Fruit fly (Drosophila melanogaster) whole organism, embryonic: ENCODE results near the gene CG7739.

ENCODE experiments used
- Atf6 ChIP-seq: fragments of 200-800 bp; sonication (Bioruptor generic); IDR thresholded peaks from 2 replicates; pipeline ENCODE4 v1.3.6; 2022; ENCODE audit warnings: missing biosample characterization, missing genetic modification characterization
- CG10209 ChIP-seq: fragments of 200-800 bp; sonication (Bioruptor generic); optimal IDR thresholded peaks from 3 replicates; lab custom pipeline; 2017; ENCODE audit warnings: missing biosample characterization, mild to moderate bottlenecking, missing genetic modification characterization, missing genetic modification reagents
- CG1024 ChIP-seq: fragments of 200-800 bp; sonication (Bioruptor generic); IDR thresholded peaks from 2 replicates; pipeline ENCODE4 v1.3.6; 2022; ENCODE audit warnings: missing biosample characterization, missing genetic modification characterization
- CG10431 ChIP-seq: fragments of 200-800 bp; sonication (Bioruptor generic); optimal IDR thresholded peaks from 3 replicates; lab custom pipeline; 2018; ENCODE audit warnings: missing biosample characterization, mild to moderate bottlenecking, missing genetic modification characterization
- CG10654 ChIP-seq: fragments of 200-800 bp; sonication (Bioruptor generic); optimal IDR thresholded peaks from 2 replicates; lab custom pipeline; 2016; ENCODE audit warnings: missing biosample characterization, missing genetic modification characterization
- CG11456 ChIP-seq: fragments of 200-800 bp; sonication (Bioruptor generic); IDR thresholded peaks from 3 replicates; pipeline ENCODE4 v1.3.6; 2022; ENCODE audit warnings: missing biosample characterization, missing genetic modification characterization
- CG11560 ChIP-seq: fragments of 200-800 bp; sonication (Bioruptor generic); IDR thresholded peaks from 3 replicates; pipeline ENCODE4 v1.3.6; 2022; ENCODE audit warnings: missing biosample characterization, missing genetic modification characterization
- CG12219 ChIP-seq: fragments of 200-800 bp; sonication (Bioruptor generic); optimal IDR thresholded peaks from 3 replicates; lab custom pipeline; 2018; ENCODE audit warnings: missing biosample characterization, mild to moderate bottlenecking, missing genetic modification characterization
- CG12391 ChIP-seq: fragments of 200-800 bp; sonication (Bioruptor generic); optimal IDR thresholded peaks from 3 replicates; lab custom pipeline; 2018; ENCODE audit warnings: missing biosample characterization, mild to moderate bottlenecking, missing genetic modification characterization, moderate library complexity
- CG14860 ChIP-seq: fragments of 200-800 bp; sonication (Bioruptor generic); IDR thresholded peaks from 3 replicates; pipeline ENCODE4 v1.3.6; 2022; ENCODE audit warnings: missing biosample characterization, missing genetic modification characterization; ENCODE audit not compliant: partially characterized antibody
- CG15479 ChIP-seq: fragments of 200-800 bp; sonication (Bioruptor generic); optimal IDR thresholded peaks from 3 replicates; lab custom pipeline; 2019; ENCODE audit warnings: missing biosample characterization, mild to moderate bottlenecking, missing genetic modification characterization, moderate library complexity
- CG2202 ChIP-seq: fragments of 200-800 bp; sonication (Bioruptor generic); optimal IDR thresholded peaks from 2 replicates; lab custom pipeline; 2018; ENCODE audit warnings: missing biosample characterization, mild to moderate bottlenecking, missing genetic modification characterization
- CG2889 ChIP-seq: fragments of 200-800 bp; sonication (Bioruptor generic); IDR thresholded peaks from 3 replicates; pipeline ENCODE4 v1.3.6; 2022; ENCODE audit warnings: missing biosample characterization, missing genetic modification characterization
- CG34422 ChIP-seq: fragments of 200-800 bp; sonication (Bioruptor generic); IDR thresholded peaks from 3 replicates; pipeline ENCODE4 v1.3.6; 2022; ENCODE audit warnings: missing biosample characterization, missing genetic modification characterization
- CG6175 ChIP-seq: fragments of 200-800 bp; sonication (Bioruptor generic); IDR thresholded peaks from 3 replicates; pipeline ENCODE4 v1.3.6; 2022; ENCODE audit warnings: missing biosample characterization, missing genetic modification characterization
- CG6654 ChIP-seq: fragments of 200-800 bp; sonication (Bioruptor generic); optimal IDR thresholded peaks from 2 replicates; lab custom pipeline; 2017; ENCODE audit warnings: missing biosample characterization, mild to moderate bottlenecking, missing genetic modification characterization
- CG7271 ChIP-seq: fragments of 200-800 bp; sonication (Bioruptor generic); optimal IDR thresholded peaks from 2 replicates; lab custom pipeline; 2018; ENCODE audit warnings: missing biosample characterization, mild to moderate bottlenecking, missing genetic modification characterization, moderate library complexity
- CG7928 ChIP-seq: fragments of 200-800 bp; sonication (Bioruptor generic); optimal IDR thresholded peaks from 2 replicates; lab custom pipeline; 2017; ENCODE audit warnings: missing biosample characterization, mild to moderate bottlenecking, missing genetic modification characterization
- Dbx ChIP-seq: fragments of 200-800 bp; sonication (Bioruptor generic); IDR thresholded peaks from 3 replicates; pipeline ENCODE4 v1.3.6; 2022; ENCODE audit warnings: missing biosample characterization, missing genetic modification characterization
- Dip3 ChIP-seq: fragments of 200-800 bp; sonication (Bioruptor generic); optimal IDR thresholded peaks from 3 replicates; lab custom pipeline; 2016; ENCODE audit warnings: missing biosample characterization, missing genetic modification characterization
- Hr39 ChIP-seq: fragments of >200 bp; optimal IDR thresholded peaks from 2 replicates; lab custom pipeline; 2017
- Hr78 ChIP-seq, 2 experiments: fragments of 200-800 bp in 1 of 2; fragments of >200 bp in 1 of 2; sonication (Bioruptor generic) in 1 of 2; optimal IDR thresholded peaks; 2 replicates each; lab custom pipeline; 2017 to 2019; ENCODE audit warnings: missing biosample characterization in 2 of 2, missing genetic modification characterization in 2 of 2, mild to moderate bottlenecking in 1 of 2, moderate library complexity in 1 of 2
- Hsf ChIP-seq: fragments of 200-800 bp; sonication (Bioruptor generic); optimal IDR thresholded peaks from 3 replicates; lab custom pipeline; 2016; ENCODE audit warnings: missing biosample characterization, missing genetic modification characterization
- Lpt ChIP-seq: fragments of >200 bp; optimal IDR thresholded peaks from 2 replicates; lab custom pipeline; 2018; ENCODE audit warnings: missing biosample characterization, missing genetic modification characterization
- MTF-1 ChIP-seq: fragments of 200-800 bp; sonication (Bioruptor generic); optimal IDR thresholded peaks from 2 replicates; lab custom pipeline; 2018; ENCODE audit warnings: missing biosample characterization, mild to moderate bottlenecking, missing genetic modification characterization, borderline replicate concordance
- Mad ChIP-seq: fragments of 200-800 bp; sonication (Bioruptor generic); optimal IDR thresholded peaks from 2 replicates; lab custom pipeline; 2016; ENCODE audit warnings: missing biosample characterization, missing genetic modification characterization
- Optix ChIP-seq: fragments of 200-800 bp; sonication (Bioruptor generic); IDR thresholded peaks from 3 replicates; pipeline ENCODE4 v1.3.6; 2022; ENCODE audit warnings: missing biosample characterization, missing genetic modification characterization
- Scr ChIP-seq: fragments of 200-800 bp; sonication (Bioruptor generic); IDR thresholded peaks from 2 replicates; pipeline ENCODE4 v1.3.6; 2022; ENCODE audit warnings: missing biosample characterization, missing genetic modification characterization; ENCODE audit not compliant: partially characterized antibody
- Side ChIP-seq: fragments of 200-800 bp; sonication (Bioruptor generic); optimal IDR thresholded peaks from 2 replicates; lab custom pipeline; 2016; ENCODE audit warnings: missing biosample characterization, missing genetic modification characterization
- Six4 ChIP-seq: fragments of 200-800 bp; sonication (Bioruptor generic); optimal IDR thresholded peaks from 2 replicates; lab custom pipeline; 2016; ENCODE audit warnings: missing biosample characterization, missing genetic modification characterization
- Sox102F ChIP-seq: fragments of 200-800 bp; sonication (Bioruptor generic); optimal IDR thresholded peaks from 2 replicates; lab custom pipeline; 2018; ENCODE audit warnings: missing biosample characterization, mild to moderate bottlenecking, missing genetic modification characterization, moderate library complexity
- Spps ChIP-seq: fragments of 200-800 bp; sonication (Bioruptor generic); optimal IDR thresholded peaks from 2 replicates; lab custom pipeline; 2018; ENCODE audit warnings: missing biosample characterization, mild to moderate bottlenecking, missing genetic modification characterization
- Sry-β ChIP-seq: fragments of 200-800 bp; sonication (Bioruptor generic); optimal IDR thresholded peaks from 2 replicates; lab custom pipeline; 2018; ENCODE audit warnings: missing biosample characterization, mild to moderate bottlenecking, missing genetic modification characterization, moderate library complexity
- YL-1 ChIP-seq: fragments of 200-800 bp; sonication (Bioruptor generic); optimal IDR thresholded peaks from 3 replicates; lab custom pipeline; 2017; ENCODE audit warnings: missing biosample characterization, mild to moderate bottlenecking, missing genetic modification characterization
- ab ChIP-seq: fragments of 200-800 bp; sonication (Bioruptor generic); optimal IDR thresholded peaks from 2 replicates; lab custom pipeline; 2016; ENCODE audit warnings: missing biosample characterization, missing genetic modification characterization
- br ChIP-seq: fragments of >200 bp; optimal IDR thresholded peaks from 2 replicates; lab custom pipeline; 2017
- gsb ChIP-seq: fragments of 200-800 bp; sonication (Bioruptor generic); IDR thresholded peaks from 2 replicates; pipeline ENCODE4 v1.3.6; 2022; ENCODE audit warnings: missing biosample characterization, missing genetic modification characterization
- kni ChIP-seq: fragments of 200-800 bp; sonication (Bioruptor generic); optimal IDR thresholded peaks from 3 replicates; lab custom pipeline; 2017; ENCODE audit warnings: mild to moderate bottlenecking, missing biosample characterization, missing genetic modification reagents, missing genetic modification characterization
- nmo ChIP-seq: fragments of 200-800 bp; sonication (Bioruptor generic); optimal IDR thresholded peaks from 2 replicates; lab custom pipeline; 2018; ENCODE audit warnings: missing biosample characterization, mild to moderate bottlenecking, missing genetic modification characterization, moderate library complexity
- phol ChIP-seq: fragments of 200-800 bp; sonication (Bioruptor generic); optimal IDR thresholded peaks from 3 replicates; lab custom pipeline; 2018; ENCODE audit warnings: missing biosample characterization, mild to moderate bottlenecking, missing genetic modification characterization, moderate library complexity
- rib ChIP-seq: fragments of 200-800 bp; sonication (Bioruptor generic); IDR thresholded peaks from 2 replicates; pipeline ENCODE4 v1.3.6; 2022; ENCODE audit warnings: missing biosample characterization, missing genetic modification characterization
- shn ChIP-seq: fragments of 200-800 bp; sonication (Bioruptor generic); optimal IDR thresholded peaks from 3 replicates; lab custom pipeline; 2016; ENCODE audit warnings: missing biosample characterization, missing genetic modification characterization
- slp2 ChIP-seq: fragments of 200-800 bp; sonication (Bioruptor generic); optimal IDR thresholded peaks from 2 replicates; lab custom pipeline; 2016; ENCODE audit warnings: missing biosample characterization, missing genetic modification characterization
- sug ChIP-seq: fragments of 200-800 bp; optimal IDR thresholded peaks from 2 replicates; lab custom pipeline; 2019; ENCODE audit warnings: missing biosample characterization, mild to moderate bottlenecking, missing genetic modification characterization, moderate library complexity
- twi ChIP-seq: fragments of 200-800 bp; optimal IDR thresholded peaks from 2 replicates; lab custom pipeline; 2019; ENCODE audit warnings: missing biosample characterization, mild to moderate bottlenecking, missing genetic modification characterization, moderate library complexity
- unc-4 ChIP-seq: fragments of 200-800 bp; sonication (Bioruptor generic); IDR thresholded peaks from 2 replicates; pipeline ENCODE4 v1.3.6; 2022; ENCODE audit warnings: missing biosample characterization, missing genetic modification characterization; ENCODE audit not compliant: partially characterized antibody
- wor ChIP-seq: fragments of 200-800 bp; sonication (Bioruptor generic); IDR thresholded peaks from 2 replicates; pipeline ENCODE4 v1.3.6; 2022; ENCODE audit warnings: missing biosample characterization, missing genetic modification characterization
- yki ChIP-seq: fragments of >200 bp; optimal IDR thresholded peaks from 3 replicates; lab custom pipeline; 2018
- zen2 ChIP-seq: fragments of 200-800 bp; sonication (Bioruptor generic); IDR thresholded peaks from 3 replicates; pipeline ENCODE4 v1.3.6; 2022; ENCODE audit warnings: missing biosample characterization, missing genetic modification characterization; ENCODE audit not compliant: partially characterized antibody

The CG7739 gene

dm6 chr3L:15587445-15588381 is 24.8 kb upstream of the CG7739 start, which contains the start of gene CG7656 (continued):
- TF ChIP-seq Atf6 = peak; percentile 37; the same call in 1 of the 2 replicates
- no peak for TF ChIP-seq Lpt (GFP tag; lab: Kevin White, UChicago)
- TF ChIP-seq zen2 (GFP tag; lab: Robert Waterston, UW) = no peak
- no peak for TF ChIP-seq twi
- peak; percentile 75 for TF ChIP-seq shn (GFP tag; lab: Kevin White, UChicago)
- peak; percentile 46 for TF ChIP-seq CG12391 (tag; lab: Kevin White, UChicago)
- TF ChIP-seq Hsf (GFP tag; lab: Kevin White, UChicago) = peak; percentile 74
- peak; percentile 19 for TF ChIP-seq Sox102F (GFP tag; lab: Kevin White, UChicago)
- peak; percentile 84 for TF ChIP-seq CG11456 (GFP tag; lab: Robert Waterston, UW)
- TF ChIP-seq br (lab: Kevin White, UChicago) = no peak
- no peak for TF ChIP-seq CG6654
- no peak for TF ChIP-seq CG7271
- TF ChIP-seq yki = peak; percentile 10
- no peak for TF ChIP-seq CG10431 (GFP tag; lab: Kevin White, UChicago)
- peak; percentile 32 for TF ChIP-seq nmo (GFP tag; lab: Kevin White, UChicago)
- peak; percentile 32; the same call in 1 of the 2 replicates for TF ChIP-seq gsb (GFP tag; lab: Robert Waterston, UW)
- peak; percentile 11 for TF ChIP-seq Sry-β (GFP tag; lab: Kevin White, UChicago)
- TF ChIP-seq Mad (GFP tag; lab: Kevin White, UChicago) = peak; percentile 81
- 0 out of 3 replicates have a peak, but pooled peaks have one; percentile 47 for TF ChIP-seq CG2889 (GFP tag; lab: Robert Waterston, UW)
- TF ChIP-seq CG11560 (tag; lab: Robert Waterston, UW) = no peak
- TF ChIP-seq phol = peak; percentile 41
- TF ChIP-seq Scr (GFP tag; lab: Robert Waterston, UW) = peak; percentile 12; the same call in 1 of the 2 replicates
- peak; percentile 48; the same call in 2 of the 3 replicates for TF ChIP-seq Optix (GFP tag; lab: Robert Waterston, UW)
- TF ChIP-seq Side = peak; percentile 64
- TF ChIP-seq Dip3 (GFP tag; lab: Kevin White, UChicago) = peak; percentile 59
- TF ChIP-seq CG15479 (GFP tag; lab: Kevin White, UChicago) = no peak
- TF ChIP-seq CG14860 = no peak
- peak; percentile 58 for TF ChIP-seq CG1024 (GFP tag; lab: Robert Waterston, UW)
- no peak for TF ChIP-seq CG2202
- TF ChIP-seq CG10209 (GFP tag; lab: Kevin White, UChicago) = peak; percentile 22
- TF ChIP-seq CG12219 (GFP tag; lab: Kevin White, UChicago) = peak; percentile 16
- TF ChIP-seq wor (GFP tag; lab: Robert Waterston, UW) = no peak
- TF ChIP-seq ab (GFP tag; lab: Kevin White, UChicago) = peak; percentile 60
- no peak for TF ChIP-seq unc-4 (GFP tag; lab: Robert Waterston, UW)
- TF ChIP-seq sug (tag; lab: Kevin White, UChicago) = no peak
- TF ChIP-seq Spps (tag; lab: Kevin White, UChicago) = no peak
- peak in 1 of 2 experiments; percentile 30 for TF ChIP-seq Hr78 (GFP tag; optimal IDR thresholded peaks at IDR 0.05; lab: Kevin White, UChicago)
- peak; percentile 46 for TF ChIP-seq slp2
- peak; percentile 64; the same call in 2 of the 3 replicates for TF ChIP-seq Dbx
- TF ChIP-seq CG7928 (GFP tag; lab: Kevin White, UChicago) = peak; percentile 100
- peak; percentile 52 for TF ChIP-seq Six4
- peak; percentile 66 for TF ChIP-seq YL-1 (GFP tag; lab: Kevin White, UChicago)
- no peak for TF ChIP-seq Hr39 (lab: Kevin White, UChicago)
- TF ChIP-seq MTF-1 = peak; percentile 37
- peak; percentile 27; the same call in 1 of the 2 replicates for TF ChIP-seq rib (GFP tag; lab: Robert Waterston, UW)
- peak; percentile 78; the same call in 2 of the 3 replicates for TF ChIP-seq CG6175 (GFP tag; lab: Robert Waterston, UW)
- peak; percentile 58; the same call in 2 of the 3 replicates for TF ChIP-seq CG34422 (GFP tag; lab: Robert Waterston, UW)
- TF ChIP-seq CG10654 = peak; percentile 40
- no peak for TF ChIP-seq kni (GFP tag; lab: Kevin White, UChicago)
